Worm (Caenorhabditis elegans) whole organism, young adult: ENCODE results near the gene dlc-1.

Experiments used
- F10E7.11 ChIP-seq: sonication (generic microtip); optimal IDR thresholded peaks from 2 replicates; lab custom pipeline; 2017; ENCODE audit warnings: mild to moderate bottlenecking, missing genetic modification characterization, moderate library complexity, missing compliant biosample characterization
- F33H1.4 ChIP-seq: fragments of 200-800 bp; sonication (Bioruptor generic); IDR thresholded peaks from 2 replicates; pipeline ENCODE4 v1.3.6; 2022; ENCODE audit warnings: missing genetic modification reagents, missing genetic modification characterization, missing compliant biosample characterization
- F52B5.7 ChIP-seq: sonication (generic microtip); optimal IDR thresholded peaks from 2 replicates; lab custom pipeline; 2016; ENCODE audit warnings: mild to moderate bottlenecking, missing genetic modification characterization, missing compliant biosample characterization
- F57C9.4 ChIP-seq: sonication (generic microtip); optimal IDR thresholded peaks from 2 replicates; lab custom pipeline; 2017; ENCODE audit warnings: mild to moderate bottlenecking, missing genetic modification characterization, missing compliant biosample characterization
- T07F8.4 ChIP-seq: sonication (generic microtip); optimal IDR thresholded peaks from 2 replicates; lab custom pipeline; 2016; ENCODE audit warnings: mild to moderate bottlenecking, missing genetic modification characterization, moderate library complexity, missing compliant biosample characterization
- Y53F4B.3 ChIP-seq: fragments of 200-800 bp; sonication (Bioruptor generic); IDR thresholded peaks from 2 replicates; pipeline ENCODE4 v1.3.6; 2022; ENCODE audit warnings: missing genetic modification reagents, missing genetic modification characterization, missing compliant biosample characterization
- Y56A3A.18 ChIP-seq: fragments of 200-800 bp; sonication (Bioruptor generic); IDR thresholded peaks from 2 replicates; pipeline ENCODE4 v1.3.6; 2022; ENCODE audit warnings: missing genetic modification reagents, missing genetic modification characterization, missing compliant biosample characterization
- Y95B8A.8 ChIP-seq: fragments of 200-800 bp; sonication (Bioruptor generic); IDR thresholded peaks from 2 replicates; pipeline ENCODE4 v1.3.6; 2022; ENCODE audit warnings: missing genetic modification reagents, missing genetic modification characterization, missing compliant biosample characterization
- akir-1 ChIP-seq: fragments of 200-800 bp; sonication (Bioruptor generic); optimal IDR thresholded peaks from 2 replicates; lab custom pipeline; 2018; ENCODE audit warnings: mild to moderate bottlenecking, missing genetic modification characterization, moderate library complexity, missing compliant biosample characterization
- ama-1 ChIP-seq, 3 experiments: fragments of 150-350 bp in 1 of 3; sonication (generic microtip) in 2 of 3; optimal IDR thresholded peaks; 2 replicates each; lab custom pipeline; 2014 to 2018; ENCODE audit warnings: missing biosample characterization in 2 of 3, missing genetic modification characterization in 2 of 3, missing genetic modification reagents in 2 of 3
- aptf-2 ChIP-seq: fragments of 200-800 bp; sonication (Bioruptor generic); conservative IDR thresholded peaks from 2 replicates; pipeline ENCODE4 v1.3.6; 2022; ENCODE audit warnings: missing genetic modification reagents, missing genetic modification characterization, missing compliant biosample characterization
- attf-3 ChIP-seq: fragments of 200-800 bp; sonication (Bioruptor generic); conservative IDR thresholded peaks from 2 replicates; pipeline ENCODE4 v1.3.6; 2022; ENCODE audit warnings: missing genetic modification reagents, missing genetic modification characterization, missing compliant biosample characterization
- ccch-3 ChIP-seq: fragments of 200-800 bp; sonication (Bioruptor generic); optimal IDR thresholded peaks from 2 replicates; lab custom pipeline; 2018; ENCODE audit warnings: mild to moderate bottlenecking, missing genetic modification characterization, missing compliant biosample characterization
- cebp-1 ChIP-seq, 2 experiments: fragments of 200-800 bp in 1 of 2; sonication (Bioruptor generic) in 1 of 2; sonication (generic microtip) in 1 of 2; IDR thresholded peaks in 1 of 2; optimal IDR thresholded peaks in 1 of 2; 2 replicates each; pipeline versions ENCODE4 v1.3.6 to Lab custom; 2017 to 2022; ENCODE audit warnings: missing compliant biosample characterization in 2 of 2, missing genetic modification characterization in 2 of 2, mild to moderate bottlenecking in 1 of 2, missing genetic modification reagents in 1 of 2, moderate library complexity in 1 of 2
- ceh-27 ChIP-seq: fragments of 200-800 bp; sonication (Bioruptor generic); optimal IDR thresholded peaks from 2 replicates; lab custom pipeline; 2018; ENCODE audit warnings: mild to moderate bottlenecking, missing genetic modification characterization, moderate library complexity, missing compliant biosample characterization
- ceh-40 ChIP-seq: fragments of 200-800 bp; sonication (Bioruptor generic); IDR thresholded peaks from 2 replicates; pipeline ENCODE4 v1.3.6; 2022; ENCODE audit warnings: missing genetic modification characterization, missing compliant biosample characterization
- ceh-58 ChIP-seq: fragments of 200-800 bp; sonication (Bioruptor generic); IDR thresholded peaks from 2 replicates; pipeline ENCODE4 v1.3.6; 2022; ENCODE audit warnings: missing genetic modification characterization, missing compliant biosample characterization
- dox-1 ChIP-seq: fragments of 200-800 bp; sonication (Bioruptor generic); IDR thresholded peaks from 2 replicates; pipeline ENCODE4 v1.3.6; 2022; ENCODE audit warnings: missing genetic modification reagents, missing genetic modification characterization, missing compliant biosample characterization
- dpl-1 ChIP-seq: fragments of 150-350 bp; optimal IDR thresholded peaks from 2 replicates; lab custom pipeline; 2014; ENCODE audit warnings: missing biosample characterization, missing genetic modification reagents, missing genetic modification characterization
- ekl-4 ChIP-seq: fragments of 200-800 bp; sonication (Bioruptor generic); IDR thresholded peaks from 2 replicates; pipeline ENCODE4 v1.3.6; 2022; ENCODE audit warnings: missing genetic modification reagents, missing genetic modification characterization, missing compliant biosample characterization
- him-1 ChIP-seq: sonication (generic microtip); optimal IDR thresholded peaks from 2 replicates; lab custom pipeline; 2016; ENCODE audit warnings: missing genotype, missing genetic modification reagents, missing genetic modification characterization, missing compliant biosample characterization
- hmg-1.2 ChIP-seq: fragments of 200-800 bp; sonication (Bioruptor generic); IDR thresholded peaks from 2 replicates; pipeline ENCODE4 v1.3.6; 2022; ENCODE audit warnings: missing genetic modification reagents, missing genetic modification characterization, missing compliant biosample characterization
- lin-26 ChIP-seq: fragments of 200-800 bp; sonication (Bioruptor generic); IDR thresholded peaks from 2 replicates; pipeline ENCODE4 v1.3.6; 2022; ENCODE audit warnings: missing genetic modification reagents, missing genetic modification characterization, missing compliant biosample characterization
- lin-35 ChIP-seq, 3 experiments: fragments of 150-350 bp in 2 of 3; sonication (generic microtip) in 1 of 3; optimal IDR thresholded peaks; 2 replicates each; lab custom pipeline; 2014 to 2018; ENCODE audit warnings: missing biosample characterization in 3 of 3, missing genetic modification characterization in 3 of 3, missing genetic modification reagents in 3 of 3
- lin-54 ChIP-seq: fragments of 200-800 bp; sonication (Bioruptor generic); optimal IDR thresholded peaks from 2 replicates; lab custom pipeline; 2018; ENCODE audit warnings: mild to moderate bottlenecking, missing genetic modification characterization, missing compliant biosample characterization
- lsl-1 ChIP-seq: fragments of 200-800 bp; sonication (Bioruptor generic); optimal IDR thresholded peaks from 2 replicates; lab custom pipeline; 2018; ENCODE audit warnings: mild to moderate bottlenecking, missing genetic modification characterization, moderate library complexity, missing compliant biosample characterization
- madf-6 ChIP-seq: fragments of 200-800 bp; sonication (Bioruptor generic); IDR thresholded peaks from 2 replicates; pipeline ENCODE4 v1.3.6; 2022; ENCODE audit warnings: missing genetic modification reagents, missing genetic modification characterization, missing compliant biosample characterization
- mcd-1 ChIP-seq: fragments of 200-800 bp; sonication (Bioruptor generic); IDR thresholded peaks from 2 replicates; pipeline ENCODE4 v1.3.6; 2022; ENCODE audit warnings: missing genetic modification reagents, missing genetic modification characterization, missing compliant biosample characterization
- mel-28 ChIP-seq: sonication (generic microtip); optimal IDR thresholded peaks from 2 replicates; lab custom pipeline; 2016; ENCODE audit warnings: borderline replicate concordance, mild to moderate bottlenecking, missing genetic modification characterization, missing compliant biosample characterization
- mxl-1 ChIP-seq: sonication (generic microtip); optimal IDR thresholded peaks from 2 replicates; lab custom pipeline; 2016; ENCODE audit warnings: missing genetic modification characterization, missing compliant biosample characterization
- nhr-120 ChIP-seq: fragments of 200-800 bp; sonication (Bioruptor generic); IDR thresholded peaks from 2 replicates; pipeline ENCODE4 v1.3.6; 2022; ENCODE audit warnings: missing genetic modification characterization, missing compliant biosample characterization
- nhr-80 ChIP-seq: sonication (generic microtip); optimal IDR thresholded peaks from 2 replicates; lab custom pipeline; 2016; ENCODE audit warnings: missing genetic modification characterization, missing compliant biosample characterization
- pha-4 ChIP-seq: fragments of 150-350 bp; sonication (generic microtip); optimal IDR thresholded peaks from 2 replicates; lab custom pipeline; 2014; ENCODE audit warnings: missing biosample characterization, missing genetic modification reagents, missing genetic modification characterization
- rec-8 ChIP-seq, 2 experiments: sonication (generic microtip); optimal IDR thresholded peaks; 2 replicates each; lab custom pipeline; 2016; ENCODE audit warnings: mild to moderate bottlenecking in 2 of 2, missing genetic modification characterization in 2 of 2, missing genetic modification reagents in 2 of 2, missing genotype in 2 of 2, missing biosample characterization in 1 of 2, missing compliant biosample characterization in 1 of 2, moderate library complexity in 1 of 2
- repo-1 ChIP-seq: sonication (generic microtip); optimal IDR thresholded peaks from 2 replicates; lab custom pipeline; 2017; ENCODE audit warnings: mild to moderate bottlenecking, missing genetic modification characterization, missing compliant biosample characterization
- snpc-3.4 ChIP-seq: sonication (generic microtip); optimal IDR thresholded peaks from 2 replicates; lab custom pipeline; 2017; ENCODE audit warnings: missing genetic modification characterization, mild to moderate bottlenecking, missing compliant biosample characterization, antibody characterized with exemption, moderate library complexity, missing genotype, missing genetic modification reagents
- snpc-4 ChIP-seq, 5 experiments: fragments of 150-350 bp in 1 of 5; sonication (generic microtip) in 4 of 5; optimal IDR thresholded peaks; 2 replicates each; lab custom pipeline; 2014 to 2018; ENCODE audit warnings: missing genetic modification characterization in 5 of 5, missing biosample characterization in 3 of 5, antibody characterized with exemption in 2 of 5, mild to moderate bottlenecking in 2 of 5, missing compliant biosample characterization in 2 of 5, missing genotype in 2 of 5, moderate library complexity in 2 of 5, missing genetic modification reagents in 1 of 5
- somi-1 ChIP-seq: fragments of 200-800 bp; sonication (Bioruptor generic); optimal IDR thresholded peaks from 2 replicates; lab custom pipeline; 2018; ENCODE audit warnings: mild to moderate bottlenecking, missing genetic modification characterization, missing compliant biosample characterization
- tbp1 ChIP-seq: fragments of 200-800 bp; sonication (Bioruptor generic); optimal IDR thresholded peaks from 2 replicates; lab custom pipeline; 2018; ENCODE audit warnings: mild to moderate bottlenecking, missing genetic modification characterization, missing compliant biosample characterization
- tbx-9 ChIP-seq: sonication (generic microtip); optimal IDR thresholded peaks from 2 replicates; lab custom pipeline; 2016; ENCODE audit warnings: borderline replicate concordance, missing genetic modification characterization, inconsistent platforms, missing compliant biosample characterization
- ztf-28 ChIP-seq: fragments of 200-800 bp; sonication (Bioruptor generic); IDR thresholded peaks from 2 replicates; pipeline ENCODE4 v1.3.6; 2022; ENCODE audit warnings: missing genetic modification reagents, missing genetic modification characterization, missing compliant biosample characterization
- ztf-3 ChIP-seq: fragments of 200-800 bp; sonication (Bioruptor generic); optimal IDR thresholded peaks from 2 replicates; lab custom pipeline; 2018; ENCODE audit warnings: mild to moderate bottlenecking, missing genetic modification characterization, missing compliant biosample characterization

The dlc-1 gene

DNA sequence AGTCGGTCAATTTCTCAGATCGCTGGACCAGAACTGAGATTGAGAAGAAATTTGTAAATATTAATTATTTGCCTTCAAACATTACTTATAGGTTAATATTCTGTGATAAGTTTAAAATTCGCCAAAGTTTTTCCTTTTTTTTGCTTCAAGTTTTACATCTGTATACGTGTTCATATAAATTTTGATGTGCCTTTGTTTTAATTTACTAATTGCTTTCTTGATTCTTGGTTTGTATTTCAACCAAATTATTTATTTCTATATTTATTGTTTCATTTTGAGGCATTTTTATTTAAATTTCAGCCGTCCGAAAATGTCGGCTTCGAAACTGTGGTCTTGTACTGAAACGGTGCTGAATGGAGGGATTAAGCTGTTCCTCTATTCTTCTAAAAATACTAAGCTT is 27.3 kb downstream of the dlc-1 start, which contains the start of gene C05D11.1:
Gene C05D11.1 (plus strand): TSS at position 301 of the 400 bp plus-strand sequence.
- no peak for TF ChIP-seq ccch-3
- TF ChIP-seq him-1 (tag; lab: Kevin White, UChicago): no peak
- no peak for TF ChIP-seq F57C9.4 (tag; lab: Kevin White, UChicago)
- TF ChIP-seq akir-1 (GFP tag; lab: Kevin White, UChicago): no peak
- no peak for TF ChIP-seq nhr-120 (GFP tag; lab: Robert Waterston, UW)
- TF ChIP-seq Y56A3A.18: no peak
- no peak for TF ChIP-seq ztf-3 (GFP tag; lab: Kevin White, UChicago)

DNA sequence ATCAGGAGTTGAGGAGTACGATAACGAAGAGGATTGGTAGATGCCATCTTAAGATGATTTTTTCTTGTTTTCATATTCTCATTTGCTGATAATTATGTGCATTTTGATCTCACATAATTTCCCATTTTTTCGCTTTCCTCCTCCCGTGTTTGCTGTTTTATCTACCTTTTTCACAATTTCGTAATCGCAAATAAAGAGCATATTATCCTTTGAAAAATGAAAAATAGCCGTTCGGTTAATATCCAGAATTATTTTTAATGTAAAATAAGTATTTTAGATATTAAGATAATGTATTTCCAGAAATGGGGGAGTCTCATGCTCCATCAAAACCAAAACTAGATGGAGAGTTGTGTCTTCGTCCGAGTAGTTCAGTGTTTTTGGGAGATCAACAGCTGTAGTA is 30.6 kb downstream of the dlc-1 start, which contains the start of gene vps-16:
Gene vps-16 (plus strand): TSS at position 301 of the 400 bp plus-strand sequence.
- TF ChIP-seq cebp-1 (GFP tag; IDR thresholded peaks at IDR 0.05; lab: Robert Waterston, UW): no peak
- TF ChIP-seq cebp-1 (tag; optimal IDR thresholded peaks at IDR 0.05; lab: Kevin White, UChicago): peak; percentile 15
- TF ChIP-seq ekl-4 (GFP tag; lab: Robert Waterston, UW): 0 out of 2 replicates have a peak, but pooled peaks have one; percentile 41
- no peak for TF ChIP-seq F10E7.11 (tag; lab: Kevin White, UChicago)
- TF ChIP-seq, all 124 proteins: peak for 2

DNA sequence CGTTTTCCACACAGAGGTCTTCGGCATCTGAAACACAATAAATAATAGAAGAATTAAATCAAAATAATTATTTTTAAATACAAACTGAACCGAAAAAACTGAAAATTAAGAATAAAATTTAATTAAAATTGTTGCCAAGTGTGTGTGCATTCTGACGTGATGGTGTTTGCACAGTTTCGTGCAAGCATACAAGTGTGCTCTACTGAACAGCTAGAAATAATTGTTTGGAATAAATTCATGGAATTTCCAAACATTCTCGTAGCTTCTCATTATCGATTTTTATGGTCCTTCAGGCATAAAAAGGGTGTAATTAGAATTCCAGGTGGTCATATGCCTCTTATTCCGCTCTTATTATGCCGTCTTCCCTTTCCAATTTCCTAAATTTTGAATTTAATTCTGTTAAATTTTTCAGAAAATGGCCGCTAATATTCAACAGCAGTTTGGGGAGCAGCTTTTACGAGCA is 31.8 kb downstream of the dlc-1 start, which contains the start of the genes mrps-17 and txdc-9:
Gene mrps-17 (minus strand): TSS at position 33 of the 463 bp plus-strand sequence.
Gene txdc-9 (plus strand): TSS at position 413 of the 463 bp plus-strand sequence.
- TF ChIP-seq mel-28 (tag; lab: Kevin White, UChicago) (no peak), attf-3 (GFP tag; lab: Robert Waterston, UW) (no peak), T07F8.4 (tag; lab: Kevin White, UChicago) (no peak), lin-54 (GFP tag; lab: Kevin White, UChicago) (peak; percentile 42), ztf-28 (no peak), madf-6 (peak; percentile 16; the same call in 1 of the 2 replicates), pha-4 (no peak), hmg-1.2 (peak; percentile 47; the same call in 1 of the 2 replicates), akir-1 (GFP tag; lab: Kevin White, UChicago) (no peak), snpc-3.4 (tag; lab: Kevin White, UChicago) (peak; percentile 20), ceh-40 (no peak), tbp1 (GFP tag; lab: Kevin White, UChicago) (peak; percentile 53), repo-1 (no peak), somi-1 (GFP tag; lab: Kevin White, UChicago) (no peak), cebp-1 (GFP tag; IDR thresholded peaks at IDR 0.05; lab: Robert Waterston, UW) (no peak), cebp-1 (tag; optimal IDR thresholded peaks at IDR 0.05; lab: Kevin White, UChicago) (peak; percentile 48), F33H1.4 (GFP tag; lab: Robert Waterston, UW) (peak; percentile 41; the same call in 1 of the 2 replicates), tbx-9 (tag; lab: Kevin White, UChicago) (no peak), lsl-1 (GFP tag; lab: Kevin White, UChicago) (peak; percentile 48), ceh-58 (GFP tag; lab: Robert Waterston, UW) (no peak), ceh-27 (GFP tag; lab: Kevin White, UChicago) (peak; percentile 55), ztf-3 (GFP tag; lab: Kevin White, UChicago) (no peak), aptf-2 (GFP tag; lab: Robert Waterston, UW) (no peak), snpc-4 (GFP tag; optimal IDR thresholded peaks at IDR 0.05; lab: Kevin White, UChicago) (no peak), snpc-4 (tag; optimal IDR thresholded peaks at IDR 0.05; lab: Kevin White, UChicago) (peak in 1 of 4 experiments; percentile 35), lin-26 (GFP tag; lab: Robert Waterston, UW) (no peak), dox-1 (peak; percentile 40; the same call in 1 of the 2 replicates), F52B5.7 (tag; lab: Kevin White, UChicago) (no peak), dpl-1 (GFP tag; lab: Kevin White, UChicago) (peak; percentile 36), rec-8 (tag; optimal IDR thresholded peaks at IDR 0.05; lab: Kevin White, UChicago) (no peak), nhr-80 (tag; lab: Kevin White, UChicago) (no peak), nhr-120 (GFP tag; lab: Robert Waterston, UW) (no peak), Y95B8A.8 (GFP tag; lab: Robert Waterston, UW) (no peak), mxl-1 (no peak), lin-35 (GFP tag; optimal IDR thresholded peaks at IDR 0.05; lab: Kevin White, UChicago) (peak in 1 of 3 experiments; percentile 67), mcd-1 (GFP tag; lab: Robert Waterston, UW) (peak; percentile 82), Y53F4B.3 (no peak), ama-1 (optimal IDR thresholded peaks at IDR 0.05; lab: Kevin White, UChicago) (no peak), ama-1 (GFP tag; optimal IDR thresholded peaks at IDR 0.05; lab: Kevin White, UChicago) (peak in 1 of 2 experiments; percentile 13)
